Fruit fly (Drosophila melanogaster) whole organism, prepupa: ENCODE results near the gene CG10466.

Experiments used
- Blimp-1 ChIP-seq: fragments of 200-800 bp; sonication (Bioruptor generic); optimal IDR thresholded peaks from 3 replicates; lab custom pipeline; 2017; ENCODE audit warnings: missing biosample characterization, missing genetic modification characterization, mild to moderate bottlenecking, moderate library complexity, missing genetic modification reagents
- CG10669 ChIP-seq: fragments of 200-800 bp; sonication (Bioruptor generic); optimal IDR thresholded peaks from 3 replicates; lab custom pipeline; 2018; ENCODE audit warnings: missing biosample characterization, mild to moderate bottlenecking, missing genetic modification characterization, moderate library complexity
- CG11762 ChIP-seq: fragments of 200-800 bp; sonication (Bioruptor generic); optimal IDR thresholded peaks from 3 replicates; lab custom pipeline; 2016; ENCODE audit warnings: missing biosample characterization, missing genetic modification characterization; ENCODE audit not compliant: insufficient read depth
- CG11902 ChIP-seq: fragments of 200-800 bp; sonication (Bioruptor generic); optimal IDR thresholded peaks from 3 replicates; lab custom pipeline; 2016; ENCODE audit warnings: missing biosample characterization, missing genetic modification characterization
- CG15336 ChIP-seq: fragments of 200-800 bp; sonication (Bioruptor generic); IDR thresholded peaks from 2 replicates; pipeline ENCODE4 v1.3.6; 2022; ENCODE audit warnings: missing biosample characterization, missing genetic modification characterization
- CG1621 ChIP-seq: fragments of 200-800 bp; sonication (Bioruptor generic); optimal IDR thresholded peaks from 3 replicates; lab custom pipeline; 2018; ENCODE audit warnings: missing biosample characterization, mild to moderate bottlenecking, missing genetic modification characterization
- CG16779 ChIP-seq: fragments of 200-800 bp; sonication (Bioruptor generic); optimal IDR thresholded peaks from 3 replicates; lab custom pipeline; 2017; ENCODE audit warnings: missing biosample characterization, mild to moderate bottlenecking, missing genetic modification characterization
- CG3032 ChIP-seq: fragments of 200-800 bp; optimal IDR thresholded peaks from 2 replicates; lab custom pipeline; 2019; ENCODE audit warnings: missing biosample characterization, mild to moderate bottlenecking, missing genetic modification characterization, moderate library complexity
- CG31627 ChIP-seq: fragments of 200-800 bp; sonication (Bioruptor generic); optimal IDR thresholded peaks from 3 replicates; lab custom pipeline; 2016; ENCODE audit warnings: missing biosample characterization, missing genetic modification characterization
- CG32006 ChIP-seq: fragments of 200-800 bp; sonication (Bioruptor generic); optimal IDR thresholded peaks from 3 replicates; lab custom pipeline; 2017; ENCODE audit warnings: missing biosample characterization, mild to moderate bottlenecking, missing genetic modification characterization
- CG34406 ChIP-seq: fragments of 200-800 bp; sonication (Bioruptor generic); optimal IDR thresholded peaks from 3 replicates; lab custom pipeline; 2016; ENCODE audit warnings: missing biosample characterization, missing genetic modification characterization
- CG6163 ChIP-seq: fragments of 200-800 bp; sonication (Bioruptor generic); IDR thresholded peaks from 3 replicates; pipeline ENCODE4 v1.3.6; 2022; ENCODE audit warnings: missing biosample characterization, missing genetic modification characterization
- CG6276 ChIP-seq: fragments of 200-800 bp; sonication (Bioruptor generic); optimal IDR thresholded peaks from 2 replicates; lab custom pipeline; 2017; ENCODE audit warnings: missing biosample characterization, mild to moderate bottlenecking, missing genetic modification characterization
- CG6792 ChIP-seq: fragments of 200-800 bp; sonication (Bioruptor generic); optimal IDR thresholded peaks from 3 replicates; lab custom pipeline; 2016; ENCODE audit warnings: missing biosample characterization, missing genetic modification characterization
- CG8119 ChIP-seq: fragments of 200-800 bp; sonication (Bioruptor generic); IDR thresholded peaks from 3 replicates; pipeline ENCODE4 v1.3.6; 2022; ENCODE audit warnings: missing biosample characterization, missing genetic modification characterization
- CG8632 ChIP-seq: fragments of 200-800 bp; sonication (Bioruptor generic); optimal IDR thresholded peaks from 3 replicates; lab custom pipeline; 2016; ENCODE audit warnings: missing biosample characterization, missing genetic modification characterization
- Eip75B ChIP-seq: fragments of 200-800 bp; sonication (Bioruptor generic); optimal IDR thresholded peaks from 3 replicates; lab custom pipeline; 2016; ENCODE audit warnings: missing biosample characterization, missing genetic modification characterization
- Eip78C ChIP-seq: fragments of 200-800 bp; sonication (Bioruptor generic); peaks from one replicate; lab custom pipeline; 2016; ENCODE audit warnings: missing biosample characterization, missing genetic modification characterization
- Ets96B ChIP-seq: fragments of 200-800 bp; optimal IDR thresholded peaks from 2 replicates; lab custom pipeline; 2019; ENCODE audit warnings: missing biosample characterization, mild to moderate bottlenecking, missing genetic modification characterization, moderate library complexity
- Gug ChIP-seq: fragments of 200-800 bp; sonication (Bioruptor generic); IDR thresholded peaks from 2 replicates; pipeline ENCODE4 v1.3.6; 2022; ENCODE audit warnings: missing biosample characterization, missing genetic modification characterization
- Hr39 ChIP-seq: fragments of 200-800 bp; sonication (Bioruptor generic); optimal IDR thresholded peaks from 2 replicates; lab custom pipeline; 2016; ENCODE audit warnings: missing biosample characterization, missing genetic modification characterization
- OdsH ChIP-seq: fragments of 200-800 bp; sonication (Bioruptor generic); optimal IDR thresholded peaks from 3 replicates; lab custom pipeline; 2016; ENCODE audit warnings: missing biosample characterization, missing genetic modification characterization
- achi ChIP-seq: fragments of 200-800 bp; sonication (Bioruptor generic); optimal IDR thresholded peaks from 3 replicates; lab custom pipeline; 2016; ENCODE audit warnings: missing biosample characterization, missing genetic modification characterization
- acj6 ChIP-seq: fragments of 200-800 bp; sonication (Bioruptor generic); optimal IDR thresholded peaks from 3 replicates; lab custom pipeline; 2016; ENCODE audit warnings: missing biosample characterization, missing genetic modification characterization
- cyc ChIP-seq: fragments of 200-800 bp; sonication (Bioruptor generic); optimal IDR thresholded peaks from 3 replicates; lab custom pipeline; 2016; ENCODE audit warnings: missing biosample characterization, missing genetic modification characterization
- dac ChIP-seq: fragments of 200-800 bp; sonication (Bioruptor generic); optimal IDR thresholded peaks from 2 replicates; lab custom pipeline; 2017; ENCODE audit warnings: missing biosample characterization, mild to moderate bottlenecking, missing genetic modification characterization
- eg ChIP-seq: fragments of 200-800 bp; sonication (Bioruptor generic); IDR thresholded peaks from 3 replicates; pipeline ENCODE4 v1.3.6; 2022; ENCODE audit warnings: missing biosample characterization, missing genetic modification characterization
- esn ChIP-seq: fragments of 200-800 bp; sonication (Bioruptor generic); optimal IDR thresholded peaks from 2 replicates; lab custom pipeline; 2016; ENCODE audit warnings: missing biosample characterization, mild to moderate bottlenecking, missing genetic modification characterization, moderate library complexity
- fd59A ChIP-seq: fragments of 200-800 bp; sonication (Bioruptor generic); optimal IDR thresholded peaks from 2 replicates; lab custom pipeline; 2017; ENCODE audit warnings: missing biosample characterization, mild to moderate bottlenecking, missing genetic modification characterization, missing genetic modification reagents
- net ChIP-seq: fragments of 200-800 bp; sonication (Bioruptor generic); optimal IDR thresholded peaks from 3 replicates; lab custom pipeline; 2016; ENCODE audit warnings: missing biosample characterization, missing genetic modification characterization
- pdm3 ChIP-seq: fragments of 200-800 bp; sonication (Bioruptor generic); optimal IDR thresholded peaks from 3 replicates; lab custom pipeline; 2016; ENCODE audit warnings: missing biosample characterization, missing genetic modification characterization
- spab ChIP-seq: fragments of 200-800 bp; sonication (Bioruptor generic); optimal IDR thresholded peaks from 2 replicates; lab custom pipeline; 2017; ENCODE audit warnings: missing biosample characterization, mild to moderate bottlenecking, missing genetic modification characterization, missing genetic modification reagents
- svp ChIP-seq: fragments of 200-800 bp; sonication (Bioruptor generic); peaks from one replicate; lab custom pipeline; 2016; ENCODE audit warnings: missing biosample characterization, missing genetic modification characterization
- topi ChIP-seq: fragments of 200-800 bp; sonication (Bioruptor generic); optimal IDR thresholded peaks from 3 replicates; lab custom pipeline; 2016; ENCODE audit warnings: missing biosample characterization, missing genetic modification characterization
- vri ChIP-seq: fragments of 200-800 bp; sonication (Bioruptor generic); optimal IDR thresholded peaks from 3 replicates; lab custom pipeline; 2016; ENCODE audit warnings: missing biosample characterization, mild to moderate bottlenecking, missing genetic modification characterization

The CG10466 gene

DNA sequence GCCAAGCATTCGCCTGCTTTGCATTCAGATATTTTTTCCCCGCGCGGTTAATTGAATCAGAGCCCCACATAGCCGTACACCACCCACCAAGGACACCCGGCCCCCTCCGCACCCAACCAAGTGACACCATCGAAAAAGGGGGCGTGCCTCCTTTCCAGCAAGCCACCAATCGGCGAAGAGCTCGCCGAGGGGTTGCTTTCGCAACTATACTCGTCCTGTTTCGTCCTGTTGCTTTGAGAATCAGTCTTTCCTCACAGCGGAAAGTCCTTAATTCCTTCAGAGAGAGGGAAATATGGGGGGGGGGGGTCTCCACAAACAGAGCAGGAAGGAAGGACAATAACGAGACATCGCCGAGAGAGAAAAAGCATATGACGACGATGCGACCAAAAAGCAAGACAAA is 22.2 kb upstream of the CG10466 start:
- TF ChIP-seq fd59A (GFP tag; lab: Kevin White, UChicago) = no peak
- no peak for TF ChIP-seq Eip75B (GFP tag; lab: Kevin White, UChicago)
- TF ChIP-seq CG8632 (GFP tag; lab: Kevin White, UChicago) = no peak

DNA sequence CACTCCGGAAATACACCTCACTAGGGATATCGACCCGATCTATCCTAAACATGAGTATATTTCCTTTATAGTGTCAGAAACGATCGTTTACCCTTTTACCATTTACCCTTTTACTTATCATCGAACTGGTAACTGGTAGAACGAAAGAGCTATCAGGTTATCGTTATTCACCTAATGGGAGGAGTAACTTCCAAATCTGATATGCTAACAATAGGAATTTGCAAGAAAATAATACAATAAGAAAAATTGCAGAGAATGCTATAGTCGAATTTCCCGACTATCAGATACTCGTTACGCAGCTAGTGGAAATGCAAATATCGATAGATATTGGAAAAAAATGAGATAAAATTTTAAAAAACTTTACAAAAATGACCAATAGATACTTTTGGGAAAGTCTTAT is 17.6 kb upstream of the CG10466 start:
- TF ChIP-seq acj6 (GFP tag; lab: Kevin White, UChicago) (no peak), pdm3 (GFP tag; lab: Kevin White, UChicago) (no peak), CG11762 (GFP tag; lab: Kevin White, UChicago) (no peak), CG16779 (tag; lab: Kevin White, UChicago) (no peak), CG6276 (GFP tag; lab: Kevin White, UChicago) (no peak), CG8632 (GFP tag; lab: Kevin White, UChicago) (no peak), CG6792 (GFP tag; lab: Kevin White, UChicago) (no peak), Gug (GFP tag; lab: Robert Waterston, UW) (no peak), achi (GFP tag; lab: Kevin White, UChicago) (no peak), CG11902 (no peak), Ets96B (no peak)

DNA sequence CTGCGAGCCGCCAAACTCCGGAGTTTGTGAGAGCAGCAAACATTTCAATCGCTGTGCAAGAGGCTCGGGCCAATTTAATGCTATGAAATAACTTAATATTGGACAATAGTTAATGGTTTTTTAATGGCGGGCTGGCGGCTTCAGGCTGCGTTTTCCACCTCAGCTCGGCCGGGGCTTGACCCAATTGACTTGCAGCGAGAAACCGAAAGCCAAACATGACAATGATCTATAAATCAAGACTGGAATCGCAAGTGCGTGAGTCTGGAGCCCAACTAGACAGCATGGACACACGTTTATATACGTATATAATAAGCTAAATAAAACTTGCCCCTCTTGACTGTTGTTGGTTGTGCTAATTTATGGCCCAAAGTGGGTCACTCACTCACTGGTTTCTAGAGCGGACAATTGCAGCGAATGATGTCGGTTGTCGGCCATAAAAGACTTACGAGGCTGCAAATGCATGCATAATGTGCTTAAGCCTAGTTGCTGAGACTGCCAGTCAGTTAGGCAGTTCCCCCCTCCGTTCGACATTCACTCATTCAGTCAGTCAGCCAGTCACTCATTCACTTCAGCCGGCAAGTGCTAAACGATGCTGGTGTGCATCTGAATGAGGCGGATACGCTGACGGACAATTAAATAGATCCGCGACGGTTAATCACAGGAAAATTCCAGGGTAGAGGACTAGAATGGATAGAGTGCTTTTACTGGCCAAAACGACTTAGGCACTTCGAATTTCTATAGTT is 6.9 kb upstream of the CG10466 start:
- 0 out of 3 replicates have a peak, but pooled peaks have one; percentile 13 for TF ChIP-seq CG8119 (GFP tag; lab: Robert Waterston, UW)
- no peak for TF ChIP-seq CG11902
- no peak for TF ChIP-seq CG8632 (GFP tag; lab: Kevin White, UChicago)
- TF ChIP-seq CG3032 (tag; lab: Kevin White, UChicago) = no peak
- TF ChIP-seq Blimp-1 (GFP tag; lab: Kevin White, UChicago) = no peak

DNA sequence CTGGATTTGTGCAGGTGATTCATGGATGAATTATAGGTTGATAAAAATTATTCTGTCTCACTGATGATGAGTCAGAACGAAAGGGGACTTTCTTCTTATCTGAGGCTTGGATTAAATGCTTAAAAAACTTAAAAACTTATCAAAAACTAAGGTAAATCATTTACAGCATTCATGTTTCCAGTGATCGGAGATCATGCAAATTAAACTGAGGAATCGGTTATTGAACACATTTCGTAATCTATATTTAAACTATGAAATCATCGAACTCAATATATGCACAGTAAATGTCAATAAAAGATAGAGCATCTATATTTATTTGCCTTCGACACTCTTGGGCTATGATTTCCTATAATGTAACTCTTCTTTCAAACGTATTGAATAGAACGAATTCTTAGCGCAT is 4.0 kb upstream of the CG10466 start:
- TF ChIP-seq Eip78C (GFP tag; lab: Kevin White, UChicago) (peak; percentile 59), Eip75B (GFP tag; lab: Kevin White, UChicago) (no peak)

DNA sequence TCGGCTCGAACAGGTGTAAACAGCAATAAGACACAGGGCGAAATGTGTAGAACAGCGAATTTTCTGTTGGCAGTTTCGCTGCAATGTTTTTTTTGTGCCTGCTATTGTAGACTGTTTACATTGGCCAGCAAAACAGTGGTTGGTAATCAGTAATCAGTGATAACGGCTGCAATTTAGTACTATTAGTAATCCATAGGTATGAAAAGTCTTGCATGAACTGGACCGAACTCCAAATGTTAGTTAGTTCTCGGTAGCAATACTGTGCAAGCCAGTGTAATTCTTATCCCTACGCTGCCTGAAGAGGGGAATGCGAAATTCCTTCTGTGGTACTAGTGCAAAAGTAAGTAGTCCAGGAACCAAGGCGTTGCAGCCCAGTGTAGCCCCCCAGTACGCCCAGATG is 3.2 kb upstream of the CG10466 start:
- TF ChIP-seq CG10669 (GFP tag; lab: Kevin White, UChicago) (no peak), acj6 (GFP tag; lab: Kevin White, UChicago) (peak; percentile 13), Hr39 (GFP tag; lab: Kevin White, UChicago) (no peak), cyc (no peak), Ets96B (peak; percentile 1), OdsH (no peak), spab (GFP tag; lab: Kevin White, UChicago) (no peak), CG6163 (GFP tag; lab: Robert Waterston, UW) (peak; percentile 56; the same call in 2 of the 3 replicates), vri (GFP tag; lab: Kevin White, UChicago) (no peak), CG16779 (tag; lab: Kevin White, UChicago) (no peak), eg (GFP tag; lab: Robert Waterston, UW) (0 out of 3 replicates have a peak, but pooled peaks have one; percentile 34), pdm3 (GFP tag; lab: Kevin White, UChicago) (peak; percentile 18), CG15336 (GFP tag; lab: Robert Waterston, UW) (0 out of 2 replicates have a peak, but pooled peaks have one; percentile 38), svp (GFP tag; lab: Kevin White, UChicago) (no peak), esn (GFP tag; lab: Kevin White, UChicago) (no peak), CG8119 (GFP tag; lab: Robert Waterston, UW) (peak; percentile 61; the same call in 2 of the 3 replicates), fd59A (GFP tag; lab: Kevin White, UChicago) (peak; percentile 19), CG32006 (GFP tag; lab: Kevin White, UChicago) (peak; percentile 25), CG31627 (GFP tag; lab: Kevin White, UChicago) (no peak), net (GFP tag; lab: Kevin White, UChicago) (peak; percentile 11), CG34406 (GFP tag; lab: Kevin White, UChicago) (no peak), Eip78C (GFP tag; lab: Kevin White, UChicago) (peak; percentile 76), topi (GFP tag; lab: Kevin White, UChicago) (no peak), CG1621 (tag; lab: Kevin White, UChicago) (peak; percentile 28), dac (GFP tag; lab: Kevin White, UChicago) (no peak)
- TF ChIP-seq, all 60 proteins: peak for 12
